Worm (Caenorhabditis elegans): ENCODE results near the gene C34D4.3.
A peak's percentile ranks its signal among the peaks of the same experiment; 100 is the strongest.

The C34D4.3 gene

ce11 chrIV:7131780-7132179 lies 21.7 kb upstream of the C34D4.3 start, which contains the start of gene grsp-3:
Gene grsp-3 (minus strand): TSS chrIV:7131928.
- no peak for TF ChIP-seq mls-2 (tag; optimal IDR thresholded peaks at IDR 0.05)
- TF ChIP-seq unc-39 (tag; optimal IDR thresholded peaks at IDR 0.05) = no peak
- TF ChIP-seq unc-120 (tag; optimal IDR thresholded peaks at IDR 0.05; ENCODE audit: poor library complexity, severe bottlenecking) = no peak

DNA sequence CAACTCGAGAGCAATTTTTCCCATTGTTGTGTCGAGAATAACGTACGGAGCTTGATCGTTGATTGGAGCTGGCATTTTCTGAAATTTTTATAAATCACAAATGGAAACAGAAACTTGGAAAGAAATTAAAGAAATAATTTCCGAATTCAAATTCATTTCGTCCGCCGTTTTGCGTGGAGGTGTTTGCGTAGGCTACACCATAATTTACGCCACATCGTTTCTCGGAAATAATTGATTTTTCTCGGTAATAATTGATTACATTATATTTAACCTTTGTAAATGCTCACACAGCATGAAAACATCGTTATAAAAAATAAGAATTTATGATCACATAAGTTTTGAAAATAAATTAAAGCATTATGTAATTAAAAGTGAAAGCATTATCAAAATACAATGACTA lies 20.3 kb upstream of the C34D4.3 start, which contains the start of gene cyn-12:
Gene cyn-12, minus strand, starts transcription at position 78 of the 400 bp plus-strand sequence.
- TF ChIP-seq ceh-39 (tag; optimal IDR thresholded peaks at IDR 0.05) = no peak
- TF ChIP-seq ces-1 (GFP tag; optimal IDR thresholded peaks at IDR 0.05) = peak; percentile 92
- no peak for TF ChIP-seq sptf-1 (tag; optimal IDR thresholded peaks at IDR 0.05)
- no peak for TF ChIP-seq pha-4 (tag; optimal IDR thresholded peaks at IDR 0.05)
- no peak for TF ChIP-seq zip-8 (tag; optimal IDR thresholded peaks at IDR 0.05)
- no peak for TF ChIP-seq mls-2 (tag; optimal IDR thresholded peaks at IDR 0.05)
- no peak for TF ChIP-seq ham-2 (GFP tag; optimal IDR thresholded peaks at IDR 0.05)
- no peak for TF ChIP-seq nhr-2 (tag; optimal IDR thresholded peaks at IDR 0.05)
- peak; percentile 5 for TF ChIP-seq ceh-83 (GFP tag; optimal IDR thresholded peaks at IDR 0.05)
- TF ChIP-seq elt-1 (tag; optimal IDR thresholded peaks at IDR 0.05; ENCODE audit: borderline replicate concordance, insufficient read depth) = no peak

DNA sequence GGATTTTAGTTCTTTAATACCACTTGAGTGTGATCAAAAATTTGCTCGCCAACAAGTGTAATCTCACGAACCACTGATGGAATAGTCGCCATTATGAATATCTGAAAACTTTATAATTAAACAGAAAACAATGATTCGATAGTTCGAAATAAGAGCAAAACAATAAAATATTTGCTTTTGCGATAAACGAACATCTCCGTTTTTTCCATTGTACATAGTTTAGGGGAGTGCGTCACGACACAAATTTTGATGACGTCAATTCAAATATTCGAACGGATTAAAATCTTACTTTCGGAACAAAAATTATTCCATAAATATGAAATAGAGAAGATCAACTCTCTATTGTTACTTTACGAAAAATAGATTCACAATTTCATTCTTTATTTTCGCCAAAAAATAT lies 19.5 kb upstream of the C34D4.3 start, which contains the start of gene mutd-1:
Gene mutd-1, minus strand, starts transcription at position 101 of the 400 bp plus-strand sequence.
- TF ChIP-seq drap-1 (GFP tag; optimal IDR thresholded peaks at IDR 0.05) = no peak
- no peak for TF ChIP-seq nhr-237 (tag; optimal IDR thresholded peaks at IDR 0.05)
- TF ChIP-seq ceh-43 (GFP tag; optimal IDR thresholded peaks at IDR 0.05) = no peak
- no peak for TF ChIP-seq mep-1 (tag; optimal IDR thresholded peaks at IDR 0.05)
- no peak for TF ChIP-seq lsy-2 (tag; optimal IDR thresholded peaks at IDR 0.05)
- no peak for TF ChIP-seq nhr-12 (tag; optimal IDR thresholded peaks at IDR 0.05)
- no peak for TF ChIP-seq mls-2 (tag; optimal IDR thresholded peaks at IDR 0.05)
- no peak for TF ChIP-seq cnd-1 (tag; optimal IDR thresholded peaks at IDR 0.05)
- TF ChIP-seq nhr-2 (tag; optimal IDR thresholded peaks at IDR 0.05) = no peak
- no peak for TF ChIP-seq blmp-1 (tag; optimal IDR thresholded peaks at IDR 0.05)
- TF ChIP-seq nhr-76 (tag; optimal IDR thresholded peaks at IDR 0.05) = no peak
- TF ChIP-seq ceh-39 (tag; optimal IDR thresholded peaks at IDR 0.05) = no peak
- no peak for TF ChIP-seq ces-1 (GFP tag; optimal IDR thresholded peaks at IDR 0.05)
- TF ChIP-seq nhr-28 (tag; optimal IDR thresholded peaks at IDR 0.05) = no peak
- no peak for TF ChIP-seq elt-1 (tag; optimal IDR thresholded peaks at IDR 0.05; ENCODE audit: borderline replicate concordance, insufficient read depth)
- no peak for TF ChIP-seq bed-3 (GFP tag; optimal IDR thresholded peaks at IDR 0.05)

- TF ChIP-seq M03D4.4 (tag; optimal IDR thresholded peaks at IDR 0.05) (no peak), nhr-28 (tag; optimal IDR thresholded peaks at IDR 0.05) (no peak), snpc-4 (tag; optimal IDR thresholded peaks at IDR 0.05) (no peak), lin-13 (tag; optimal IDR thresholded peaks at IDR 0.05) (no peak), bed-3 (GFP tag; optimal IDR thresholded peaks at IDR 0.05) (no peak), lsy-2 (tag; optimal IDR thresholded peaks at IDR 0.05) (no peak), elt-1 (tag; optimal IDR thresholded peaks at IDR 0.05; ENCODE audit: borderline replicate concordance, insufficient read depth) (no peak), blmp-1 (tag; optimal IDR thresholded peaks at IDR 0.05) (no peak), nhr-237 (tag; optimal IDR thresholded peaks at IDR 0.05) (no peak), sptf-1 (tag; optimal IDR thresholded peaks at IDR 0.05) (no peak), flh-1 (GFP tag; optimal IDR thresholded peaks at IDR 0.05) (no peak), nhr-2 (tag; optimal IDR thresholded peaks at IDR 0.05) (no peak), unc-39 (tag; optimal IDR thresholded peaks at IDR 0.05) (no peak), sem-2 (GFP tag; optimal IDR thresholded peaks at IDR 0.05) (no peak), pha-4 (tag; optimal IDR thresholded peaks at IDR 0.05) (no peak), hlh-1 (tag; optimal IDR thresholded peaks at IDR 0.05) (no peak), ztf-11 (tag; optimal IDR thresholded peaks at IDR 0.05) (no peak), mls-2 (tag; optimal IDR thresholded peaks at IDR 0.05) (no peak), zip-8 (tag; optimal IDR thresholded peaks at IDR 0.05) (no peak), ceh-83 (GFP tag; optimal IDR thresholded peaks at IDR 0.05) (no peak)
These were observed 14.3 kb upstream of the C34D4.3 start for ce11 chrIV:7139143-7139542.

- TF ChIP-seq M03D4.4 (tag; optimal IDR thresholded peaks at IDR 0.05) (no peak), nhr-28 (tag; optimal IDR thresholded peaks at IDR 0.05) (no peak), ham-2 (GFP tag; optimal IDR thresholded peaks at IDR 0.05) (no peak), blmp-1 (tag; optimal IDR thresholded peaks at IDR 0.05) (no peak), nhr-2 (tag; optimal IDR thresholded peaks at IDR 0.05) (no peak), unc-39 (tag; optimal IDR thresholded peaks at IDR 0.05) (no peak), snpc-4 (tag; optimal IDR thresholded peaks at IDR 0.05) (no peak)
These were observed 8.7 kb upstream of the C34D4.3 start, which contains the start of gene hecd-1 for ce11 chrIV:7144670-7145257. Gene hecd-1 (minus strand): TSS chrIV:7144720.
